Worm (Caenorhabditis elegans) whole organism, L1 larva: ENCODE results near the gene srbc-43.
A peak's percentile ranks its signal among the peaks of the same experiment; 100 is the strongest.

Experiments used
- C16A3.4 ChIP-seq: fragments of 150-350 bp; optimal IDR thresholded peaks from 2 replicates; lab custom pipeline; 2014; ENCODE audit warnings: missing biosample characterization, missing genetic modification characterization
- F16B12.6 ChIP-seq: fragments of 150-350 bp; optimal IDR thresholded peaks from 2 replicates; lab custom pipeline; 2014; ENCODE audit warnings: missing biosample characterization, missing genetic modification characterization
- aha-1 ChIP-seq: fragments of 150-350 bp; optimal IDR thresholded peaks from 2 replicates; lab custom pipeline; 2014; ENCODE audit warnings: missing biosample characterization, missing genetic modification characterization
- aly-2 ChIP-seq: fragments of 150-350 bp; optimal IDR thresholded peaks from 2 replicates; lab custom pipeline; 2014; ENCODE audit warnings: missing biosample characterization, missing genetic modification characterization
- blmp-1 ChIP-seq: fragments of 150-350 bp; optimal IDR thresholded peaks from 2 replicates; lab custom pipeline; 2014; ENCODE audit warnings: missing biosample characterization, missing genetic modification characterization
- ceh-88 ChIP-seq: fragments of 200-800 bp; sonication (Bioruptor generic); IDR thresholded peaks from 2 replicates; pipeline ENCODE4 v1.3.6; 2022; ENCODE audit warnings: missing genetic modification characterization, missing compliant biosample characterization
- dpl-1 ChIP-seq, 3 experiments: fragments of 150-350 bp in 2 of 3; sonication (generic microtip) in 1 of 3; optimal IDR thresholded peaks; 2 replicates each; lab custom pipeline; 2014 to 2017; ENCODE audit warnings: missing biosample characterization in 3 of 3, missing genetic modification characterization in 3 of 3, missing genetic modification reagents in 3 of 3
- dsc-1 ChIP-seq: sonication (generic microtip); optimal IDR thresholded peaks from 2 replicates; lab custom pipeline; 2016; ENCODE audit warnings: mild to moderate bottlenecking, missing genetic modification characterization, missing compliant biosample characterization
- efl-1 ChIP-seq, 4 experiments: fragments of 150-350 bp; optimal IDR thresholded peaks in 3 of 4; peaks in 1 of 4; 1 replicate in 1 of 4; 2 replicates in 3 of 4; lab custom pipeline; 2014; ENCODE audit warnings: missing biosample characterization in 2 of 4, missing genetic modification characterization in 2 of 4, missing genetic modification reagents in 2 of 4
- efl-3 ChIP-seq: fragments of 200-800 bp; sonication (Bioruptor generic); optimal IDR thresholded peaks from 2 replicates; lab custom pipeline; 2018; ENCODE audit warnings: mild to moderate bottlenecking, missing genetic modification characterization, missing compliant biosample characterization
- egl-13 ChIP-seq: sonication (generic microtip); optimal IDR thresholded peaks from 2 replicates; lab custom pipeline; 2016; ENCODE audit warnings: missing genotype, missing genetic modification reagents, missing genetic modification characterization, missing compliant biosample characterization
- fkh-8 ChIP-seq: sonication (generic microtip); optimal IDR thresholded peaks from 2 replicates; lab custom pipeline; 2016; ENCODE audit warnings: mild to moderate bottlenecking, missing genetic modification characterization, missing compliant biosample characterization
- fos-1 ChIP-seq: fragments of 150-350 bp; optimal IDR thresholded peaks from 2 replicates; lab custom pipeline; 2014; ENCODE audit warnings: missing biosample characterization, missing genetic modification characterization
- grh-1 ChIP-seq: fragments of 200-800 bp; sonication (Bioruptor generic); IDR thresholded peaks from 2 replicates; pipeline ENCODE4 v1.3.6; 2022; ENCODE audit warnings: missing genetic modification reagents, missing genetic modification characterization, missing compliant biosample characterization
- isw-1 ChIP-seq: fragments of 200-800 bp; sonication (Bioruptor generic); IDR thresholded peaks from 2 replicates; pipeline ENCODE4 v1.3.6; 2022; ENCODE audit warnings: missing genetic modification characterization, missing compliant biosample characterization
- jun-1 ChIP-seq: fragments of 150-350 bp; optimal IDR thresholded peaks from 2 replicates; lab custom pipeline; 2014; ENCODE audit warnings: missing biosample characterization, missing genetic modification reagents, missing genetic modification characterization
- lin-13 ChIP-seq: fragments of 150-350 bp; optimal IDR thresholded peaks from 2 replicates; lab custom pipeline; 2014; ENCODE audit warnings: missing biosample characterization, missing genetic modification reagents, missing genetic modification characterization
- lin-15B ChIP-seq: fragments of 150-350 bp; sonication (generic microtip); optimal IDR thresholded peaks from 3 replicates; lab custom pipeline; 2014; ENCODE audit warnings: missing biosample characterization, missing genetic modification characterization
- lin-35 ChIP-seq, 2 experiments: fragments of 150-350 bp; optimal IDR thresholded peaks; 2 replicates each; lab custom pipeline; 2014; ENCODE audit warnings: missing biosample characterization in 2 of 2, missing genetic modification characterization in 2 of 2, missing genetic modification reagents in 2 of 2
- lin-39 ChIP-seq: fragments of 150-350 bp; optimal IDR thresholded peaks from 2 replicates; lab custom pipeline; 2014; ENCODE audit warnings: missing biosample characterization, missing genetic modification reagents, missing genetic modification characterization
- lir-3 ChIP-seq: sonication (generic microtip); optimal IDR thresholded peaks from 2 replicates; lab custom pipeline; 2016; ENCODE audit warnings: mild to moderate bottlenecking, missing genetic modification characterization, moderate library complexity, missing compliant biosample characterization; ENCODE audit not compliant: poor library complexity
- lsy-2 ChIP-seq, 2 experiments: fragments of 150-350 bp; optimal IDR thresholded peaks; 2 replicates each; lab custom pipeline; 2014; ENCODE audit warnings: missing biosample characterization in 2 of 2, missing genetic modification characterization in 2 of 2
- mab-9 ChIP-seq: fragments of 200-800 bp; sonication (Bioruptor generic); IDR thresholded peaks from 2 replicates; pipeline ENCODE4 v1.3.6; 2022; ENCODE audit warnings: missing genetic modification reagents, missing genetic modification characterization, missing compliant biosample characterization
- mdl-1 ChIP-seq, 2 experiments: fragments of 150-350 bp; optimal IDR thresholded peaks; 2 replicates each; lab custom pipeline; 2014 to 2017; ENCODE audit warnings: missing biosample characterization in 2 of 2, missing genetic modification characterization in 2 of 2, inconsistent platforms in 1 of 2
- mef-2 ChIP-seq: fragments of 150-350 bp; optimal IDR thresholded peaks from 2 replicates; lab custom pipeline; 2014; ENCODE audit warnings: missing biosample characterization, missing genetic modification characterization
- mep-1 ChIP-seq: fragments of 150-350 bp; optimal IDR thresholded peaks from 2 replicates; lab custom pipeline; 2014; ENCODE audit warnings: missing biosample characterization, missing genetic modification characterization
- nhr-19 ChIP-seq: fragments of 200-800 bp; sonication (Bioruptor generic); conservative IDR thresholded peaks from 2 replicates; pipeline ENCODE4 v1.3.6; 2022; ENCODE audit warnings: missing genetic modification characterization, missing compliant biosample characterization
- nhr-20 ChIP-seq: sonication (generic microtip); optimal IDR thresholded peaks from 2 replicates; lab custom pipeline; 2016; ENCODE audit warnings: mild to moderate bottlenecking, missing genetic modification characterization, missing compliant biosample characterization
- nhr-237 ChIP-seq: fragments of 150-350 bp; optimal IDR thresholded peaks from 2 replicates; lab custom pipeline; 2014; ENCODE audit warnings: missing biosample characterization, missing genetic modification characterization
- nhr-28 ChIP-seq: fragments of 150-350 bp; optimal IDR thresholded peaks from 2 replicates; lab custom pipeline; 2014; ENCODE audit warnings: missing biosample characterization, missing genetic modification characterization
- nhr-47 ChIP-seq: sonication (generic microtip); optimal IDR thresholded peaks from 2 replicates; lab custom pipeline; 2016; ENCODE audit warnings: mild to moderate bottlenecking, missing genetic modification characterization, moderate library complexity, missing compliant biosample characterization
- nhr-76 ChIP-seq: sonication (generic microtip); optimal IDR thresholded peaks from 2 replicates; lab custom pipeline; 2017; ENCODE audit warnings: missing biosample characterization, missing genetic modification characterization
- nhr-77 ChIP-seq: fragments of 150-350 bp; optimal IDR thresholded peaks from 2 replicates; lab custom pipeline; 2014; ENCODE audit warnings: missing biosample characterization, missing genetic modification characterization
- pag-3 ChIP-seq: sonication (generic microtip); optimal IDR thresholded peaks from 2 replicates; lab custom pipeline; 2017; ENCODE audit warnings: missing genetic modification characterization, mild to moderate bottlenecking, missing compliant biosample characterization, antibody characterized with exemption, borderline replicate concordance; ENCODE audit not compliant: insufficient read depth
- pax-3 ChIP-seq: fragments of 200-800 bp; sonication (Bioruptor generic); optimal IDR thresholded peaks from 2 replicates; lab custom pipeline; 2018; ENCODE audit warnings: mild to moderate bottlenecking, missing genetic modification characterization, moderate library complexity, missing compliant biosample characterization
- pqm-1 ChIP-seq: sonication (generic microtip); optimal IDR thresholded peaks from 3 replicates; lab custom pipeline; 2017; ENCODE audit warnings: missing biosample characterization, missing genetic modification characterization
- rnt-1 ChIP-seq: sonication (generic microtip); optimal IDR thresholded peaks from 2 replicates; lab custom pipeline; 2016; ENCODE audit warnings: mild to moderate bottlenecking, missing genetic modification characterization, moderate library complexity, missing compliant biosample characterization
- skn-1 ChIP-seq: fragments of 150-350 bp; optimal IDR thresholded peaks from 2 replicates; lab custom pipeline; 2014; ENCODE audit warnings: missing biosample characterization, missing genetic modification characterization
- snpc-4 ChIP-seq: fragments of 150-350 bp; optimal IDR thresholded peaks from 2 replicates; lab custom pipeline; 2014; ENCODE audit warnings: missing biosample characterization, missing genetic modification characterization
- snu-23 ChIP-seq: sonication (generic microtip); optimal IDR thresholded peaks from 2 replicates; lab custom pipeline; 2016; ENCODE audit warnings: missing genetic modification characterization, missing compliant biosample characterization
- sup-37 ChIP-seq: fragments of 200-800 bp; sonication (Bioruptor generic); optimal IDR thresholded peaks from 2 replicates; lab custom pipeline; 2018; ENCODE audit warnings: mild to moderate bottlenecking, missing genetic modification characterization, missing compliant biosample characterization
- tlp-1 ChIP-seq: fragments of 150-350 bp; optimal IDR thresholded peaks from 2 replicates; lab custom pipeline; 2014; ENCODE audit warnings: missing biosample characterization, missing genetic modification characterization
- unc-130 ChIP-seq: fragments of 150-350 bp; optimal IDR thresholded peaks from 2 replicates; lab custom pipeline; 2017; ENCODE audit warnings: missing biosample characterization, missing genetic modification characterization, inconsistent platforms
- unc-30 ChIP-seq: sonication (generic microtip); optimal IDR thresholded peaks from 2 replicates; lab custom pipeline; 2017; ENCODE audit warnings: missing biosample characterization, missing genetic modification characterization
- unc-86 ChIP-seq: sonication (generic microtip); optimal IDR thresholded peaks from 2 replicates; lab custom pipeline; 2016; ENCODE audit warnings: missing genetic modification characterization, missing compliant biosample characterization
- vab-15 ChIP-seq: sonication (generic microtip); optimal IDR thresholded peaks from 2 replicates; lab custom pipeline; 2017; ENCODE audit warnings: missing genotype, mild to moderate bottlenecking, missing genetic modification characterization, missing compliant biosample characterization
- zag-1 ChIP-seq: fragments of 150-350 bp; optimal IDR thresholded peaks from 2 replicates; lab custom pipeline; 2014; ENCODE audit warnings: missing biosample characterization, missing genetic modification characterization
- ztf-11 ChIP-seq, 2 experiments: sonication (generic microtip); optimal IDR thresholded peaks; 2 replicates each; lab custom pipeline; 2016 to 2017; ENCODE audit warnings: missing genetic modification characterization in 2 of 2, missing biosample characterization in 1 of 2, missing compliant biosample characterization in 1 of 2
- ztf-4 ChIP-seq: fragments of 150-350 bp; optimal IDR thresholded peaks from 2 replicates; lab custom pipeline; 2014; ENCODE audit warnings: missing biosample characterization, missing genetic modification characterization

The srbc-43 gene

DNA sequence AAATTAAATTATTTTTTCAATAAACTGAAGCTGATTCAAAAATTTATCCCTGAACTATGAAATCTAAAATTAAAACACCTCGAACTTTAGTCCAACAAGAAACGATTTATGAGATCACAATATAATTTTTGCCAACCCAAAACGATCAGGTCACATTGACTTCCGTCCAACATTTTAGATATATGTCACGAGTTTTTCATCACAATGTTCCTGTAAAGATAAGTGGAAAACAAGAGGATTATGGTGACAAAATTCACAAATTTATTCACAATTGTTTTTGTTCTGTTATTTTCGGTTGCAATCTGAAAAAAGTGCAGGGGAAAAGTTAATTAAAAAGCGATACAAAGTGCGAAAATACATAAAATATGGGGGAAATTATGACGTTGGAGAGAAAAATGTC, 26.4 kb upstream of the srbc-43 start:
- TF ChIP-seq pax-3 (tag; lab: Kevin White, UChicago) (no peak), efl-3 (GFP tag; lab: Kevin White, UChicago) (no peak), nhr-76 (tag; lab: Kevin White, UChicago) (no peak), nhr-19 (no peak), blmp-1 (tag; lab: Kevin White, UChicago) (peak; percentile 27)
- TF ChIP-seq, all 84 proteins: peak for 1

DNA sequence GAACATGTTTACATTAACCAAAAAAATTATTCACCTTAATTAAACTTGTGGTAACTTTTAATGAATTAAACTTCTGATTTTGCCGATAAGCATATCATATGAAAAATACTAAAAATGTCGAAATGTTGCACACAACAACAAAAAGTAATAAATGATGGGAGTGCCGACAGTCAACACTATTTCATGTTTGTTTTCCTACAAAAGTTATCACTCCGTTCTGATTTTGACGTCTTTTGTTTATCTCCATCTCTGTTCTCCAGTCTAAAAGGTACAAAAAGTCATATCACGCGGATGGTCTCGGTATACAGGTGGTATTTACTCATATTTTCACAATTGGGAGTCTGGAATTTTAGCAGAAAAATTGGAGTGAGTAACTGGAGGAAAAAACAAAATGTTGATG, 25.1 kb upstream of the srbc-43 start:
- no peak for TF ChIP-seq grh-1 (GFP tag; lab: Robert Waterston, UW)
- TF ChIP-seq unc-130: no peak
- peak; percentile 22 for TF ChIP-seq C16A3.4 (tag; lab: Kevin White, UChicago)
- TF ChIP-seq ztf-11 (tag; optimal IDR thresholded peaks at IDR 0.05; lab: Kevin White, UChicago): no peak
- no peak for TF ChIP-seq zag-1 (tag; lab: Kevin White, UChicago)
- TF ChIP-seq sup-37: no peak
- no peak for TF ChIP-seq nhr-237 (tag; lab: Kevin White, UChicago)
- TF ChIP-seq aha-1: no peak
- TF ChIP-seq unc-30 (tag; lab: Kevin White, UChicago): no peak
- no peak for TF ChIP-seq mef-2
- TF ChIP-seq lin-39 (tag; lab: Kevin White, UChicago): no peak
- no peak for TF ChIP-seq nhr-47
- no peak for TF ChIP-seq mab-9 (GFP tag; lab: Robert Waterston, UW)
- peak in 1 of 2 experiments; percentile 2 for TF ChIP-seq lin-35 (GFP tag; optimal IDR thresholded peaks at IDR 0.05; lab: Kevin White, UChicago)
- TF ChIP-seq pag-3 (tag; lab: Kevin White, UChicago): no peak

DNA sequence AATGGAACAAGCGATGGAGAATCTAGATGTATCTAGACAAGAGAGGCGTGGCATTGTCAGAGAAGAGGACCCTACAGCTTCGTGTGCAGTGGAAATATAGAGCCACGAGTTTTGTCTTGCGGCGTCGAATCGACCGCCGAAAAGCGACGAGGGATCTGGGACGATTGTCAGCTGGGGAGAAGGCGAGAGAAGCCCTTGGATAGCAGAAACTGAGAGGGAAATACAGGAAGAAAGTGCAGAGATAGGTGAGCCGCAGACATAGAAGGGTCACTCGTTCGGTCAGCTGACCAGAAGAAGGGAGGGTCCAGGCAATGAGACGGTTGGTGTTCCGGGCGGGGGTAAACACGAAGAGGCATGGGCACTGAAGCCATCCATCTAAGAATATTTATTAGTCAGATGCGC, 24.2 kb upstream of the srbc-43 start:
- TF ChIP-seq dpl-1 (GFP tag; optimal IDR thresholded peaks at IDR 0.05; lab: Kevin White, UChicago) (peak; percentile 15 to 42 (median 40)), mdl-1 (tag; optimal IDR thresholded peaks at IDR 0.05; lab: Kevin White, UChicago) (peak in 1 of 2 experiments; percentile 77), mab-9 (GFP tag; lab: Robert Waterston, UW) (peak; percentile 48; the same call in 1 of the 2 replicates), efl-1 (optimal IDR thresholded peaks at IDR 0.05; lab: Kevin White, UChicago) (peak; percentile 62 to 75), efl-1 (GFP tag; optimal IDR thresholded peaks at IDR 0.05 in 1 of 2; lab: Kevin White, UChicago) (peak; percentile 37 to 91), grh-1 (GFP tag; lab: Robert Waterston, UW) (no peak), blmp-1 (tag; lab: Kevin White, UChicago) (no peak), snu-23 (GFP tag; lab: Kevin White, UChicago) (peak; percentile 64), unc-86 (tag; lab: Kevin White, UChicago) (peak; percentile 81), C16A3.4 (tag; lab: Kevin White, UChicago) (no peak), pqm-1 (tag; lab: Kevin White, UChicago) (no peak), lin-15B (peak; percentile 18), skn-1 (peak; percentile 44), nhr-20 (tag; lab: Kevin White, UChicago) (peak; percentile 52), egl-13 (tag; lab: Kevin White, UChicago) (peak; percentile 37), dsc-1 (tag; lab: Kevin White, UChicago) (peak; percentile 39), aly-2 (tag; lab: Kevin White, UChicago) (no peak), ztf-4 (tag; lab: Kevin White, UChicago) (peak; percentile 38), rnt-1 (tag; lab: Kevin White, UChicago) (peak; percentile 76), lir-3 (tag; lab: Kevin White, UChicago) (peak; percentile 25), fkh-8 (tag; lab: Kevin White, UChicago) (peak; percentile 87), ceh-88 (GFP tag; lab: Robert Waterston, UW) (no peak), jun-1 (tag; lab: Kevin White, UChicago) (peak; percentile 11), vab-15 (tag; lab: Kevin White, UChicago) (no peak), unc-130 (peak; percentile 26), nhr-77 (tag; lab: Kevin White, UChicago) (peak; percentile 32), nhr-28 (tag; lab: Kevin White, UChicago) (no peak), tlp-1 (tag; lab: Kevin White, UChicago) (no peak), fos-1 (tag; lab: Kevin White, UChicago) (peak; percentile 14), isw-1 (GFP tag; lab: Robert Waterston, UW) (peak; percentile 54), F16B12.6 (tag; lab: Kevin White, UChicago) (peak; percentile 27), snpc-4 (peak; percentile 28), nhr-19 (peak; percentile 65), lsy-2 (tag; optimal IDR thresholded peaks at IDR 0.05; lab: Kevin White, UChicago) (peak; percentile 51 to 75), nhr-47 (peak; percentile 80), sup-37 (peak; percentile 29), mep-1 (peak; percentile 0), lin-13 (peak; percentile 65)
